Fruit fly (Drosophila melanogaster) whole organism: ENCODE measurements around the gene Indy.

Experiments used
- CG8478 ChIP-seq: fragments of >200 bp; optimal IDR thresholded peaks from 2 replicates; lab custom pipeline; 2018; ENCODE audit warnings: inconsistent platforms
- Dll ChIP-seq: fragments of >200 bp; optimal IDR thresholded peaks from 2 replicates; lab custom pipeline; 2017
- EcR ChIP-seq, 2 experiments: fragments of >200 bp; optimal IDR thresholded peaks; 2 replicates each; lab custom pipeline; 2017; ENCODE audit warnings: missing biosample characterization in 2 of 2, missing genetic modification characterization in 2 of 2, missing genetic modification reagents in 2 of 2
- pan ChIP-seq: fragments of >200 bp; optimal IDR thresholded peaks from 2 replicates; lab custom pipeline; 2017
- psq ChIP-seq: fragments of >200 bp; optimal IDR thresholded peaks from 2 replicates; lab custom pipeline; 2017
- usp ChIP-seq: fragments of >200 bp; optimal IDR thresholded peaks from 2 replicates; lab custom pipeline; 2017; ENCODE audit warnings: missing biosample characterization, missing genetic modification characterization, mixed read lengths

Indy gene

DNA sequence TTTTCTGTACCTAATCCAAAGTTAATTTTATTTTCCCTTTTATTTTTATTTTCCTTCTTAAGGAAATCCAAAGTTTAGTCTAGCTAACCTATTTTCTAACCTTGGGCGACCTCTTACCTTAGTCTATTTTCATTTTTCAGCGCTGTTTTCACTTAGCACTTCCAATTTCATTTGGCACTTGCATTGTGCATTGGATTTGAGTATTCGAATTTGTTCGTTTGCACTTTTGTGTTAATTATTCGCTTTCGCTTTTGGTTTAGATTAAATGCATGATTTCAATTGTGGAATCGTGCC is 22.9 kb downstream of the Indy start:
- no peak for TF ChIP-seq psq (lab: Kevin White, UChicago)
- TF ChIP-seq EcR (GFP tag; optimal IDR thresholded peaks at IDR 0.05; lab: Kevin White, UChicago), result no peak
- no peak for TF ChIP-seq usp (GFP tag; lab: Kevin White, UChicago)
- no peak for TF ChIP-seq Dll
- no peak for TF ChIP-seq pan (lab: Kevin White, UChicago)
- TF ChIP-seq CG8478 (lab: Kevin White, UChicago), result no peak

DNA sequence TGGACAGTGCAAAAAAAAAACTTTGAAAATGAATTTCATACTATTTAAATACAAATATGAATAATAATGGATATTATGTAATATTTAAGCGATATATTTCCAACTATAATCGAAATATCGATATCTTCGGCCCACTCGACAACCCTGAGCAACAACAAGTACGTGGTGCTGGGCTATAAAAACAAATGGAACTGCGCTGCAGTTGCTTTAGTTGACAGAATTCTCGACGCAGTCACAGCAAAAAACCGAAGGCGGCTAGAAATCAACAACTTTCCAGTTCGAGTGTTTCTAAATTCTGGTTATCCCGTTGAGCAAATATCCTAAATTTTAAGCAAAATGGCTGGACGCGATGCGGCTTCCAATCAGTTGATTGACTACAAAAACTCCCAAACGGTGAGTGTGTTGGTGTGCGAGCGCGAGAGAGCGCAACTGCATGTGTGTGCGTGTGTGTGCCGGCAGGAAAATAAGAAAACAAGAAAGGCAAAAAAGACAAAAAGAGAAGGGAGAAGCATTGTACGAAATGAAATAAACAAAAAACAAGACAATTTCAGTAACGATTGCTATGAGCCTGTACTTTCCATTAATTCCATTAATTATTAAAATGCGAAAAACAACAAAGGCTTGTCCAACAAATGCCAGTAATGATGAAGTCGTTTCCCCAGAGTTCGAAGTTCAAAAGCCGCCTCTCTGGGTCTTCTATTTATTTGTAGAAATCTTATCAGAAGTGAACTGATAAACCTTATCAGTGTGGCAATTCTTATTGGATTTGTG is 23.4 kb downstream of the Indy start, which contains the start of gene Cat:
Gene Cat, plus strand, starts transcription at position 155 of the 771 bp plus-strand sequence.
- no peak for TF ChIP-seq EcR (GFP tag; optimal IDR thresholded peaks at IDR 0.05; lab: Kevin White, UChicago)
- TF ChIP-seq psq (lab: Kevin White, UChicago), result no peak
- no peak for TF ChIP-seq usp (GFP tag; lab: Kevin White, UChicago)
- no peak for TF ChIP-seq pan (lab: Kevin White, UChicago)
- no peak for TF ChIP-seq Dll
- no peak for TF ChIP-seq CG8478 (lab: Kevin White, UChicago)

DNA sequence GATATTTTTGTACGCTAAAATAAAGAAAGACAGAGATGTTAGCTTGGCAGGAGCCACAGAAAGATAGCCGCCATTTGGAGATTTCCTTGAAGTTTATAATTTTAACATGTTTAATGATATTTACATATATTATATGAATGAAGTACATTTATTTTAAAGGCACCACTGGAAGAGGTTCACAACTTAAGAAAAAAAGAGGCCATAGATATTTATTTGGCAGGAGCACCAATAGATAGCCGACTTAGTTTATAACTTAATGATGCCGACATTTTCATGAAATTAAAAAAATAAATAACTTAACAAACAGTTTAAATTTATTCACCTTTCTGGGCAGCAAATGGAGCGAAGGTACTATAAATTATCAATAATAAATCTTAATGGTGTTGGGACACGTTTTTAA is 24.0 kb downstream of the Indy start:
- no peak for TF ChIP-seq Dll
- no peak for TF ChIP-seq psq (lab: Kevin White, UChicago)
- TF ChIP-seq pan (lab: Kevin White, UChicago), result no peak
- TF ChIP-seq CG8478 (lab: Kevin White, UChicago), result no peak
- TF ChIP-seq EcR (GFP tag; optimal IDR thresholded peaks at IDR 0.05; lab: Kevin White, UChicago), result no peak
- TF ChIP-seq usp (GFP tag; lab: Kevin White, UChicago), result no peak

DNA sequence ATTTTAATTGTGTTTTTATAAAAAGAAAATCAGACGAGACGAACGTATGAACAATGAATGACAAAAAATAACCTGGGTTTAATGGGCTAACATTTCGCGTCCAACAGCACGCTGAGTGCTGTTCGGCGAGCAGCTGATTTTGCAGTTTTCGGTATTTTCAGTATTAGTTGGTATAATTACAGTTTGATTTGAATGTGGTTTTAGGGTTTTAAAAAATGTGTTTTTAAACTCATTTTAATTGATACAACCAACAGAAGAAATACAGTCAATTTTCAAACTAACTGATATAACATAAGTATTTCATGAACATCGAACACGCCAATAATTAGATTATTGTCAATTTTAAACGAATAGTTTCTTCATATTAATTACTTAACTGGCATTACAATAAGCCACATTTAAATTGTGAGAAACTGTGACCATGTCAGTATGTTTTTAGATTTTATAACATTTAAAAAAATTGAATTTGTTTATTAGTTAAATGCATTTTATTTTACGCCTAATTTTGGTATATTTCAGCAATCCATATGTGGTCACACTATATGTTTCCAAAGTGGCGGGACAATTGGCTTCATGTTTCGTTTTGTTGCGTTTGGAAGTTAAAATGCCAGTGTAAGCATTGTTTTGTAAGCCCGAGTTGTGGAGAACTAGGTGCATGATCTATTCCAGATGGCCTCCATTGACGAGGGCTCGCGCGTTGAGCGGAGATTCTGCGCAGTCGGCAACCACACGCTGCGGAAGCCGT is 25.3 kb downstream of the Indy start, which contains the start of the genes CG14073 and HipHop:
Gene CG14073, minus strand, starts transcription at position 38 of the 745 bp plus-strand sequence.
Gene HipHop, plus strand, starts transcription at position 534 of the 745 bp plus-strand sequence.
- TF ChIP-seq usp (GFP tag; lab: Kevin White, UChicago) (no peak), pan (lab: Kevin White, UChicago) (no peak), EcR (GFP tag; optimal IDR thresholded peaks at IDR 0.05; lab: Kevin White, UChicago) (no peak), psq (lab: Kevin White, UChicago) (no peak), Dll (no peak), CG8478 (lab: Kevin White, UChicago) (no peak)

DNA sequence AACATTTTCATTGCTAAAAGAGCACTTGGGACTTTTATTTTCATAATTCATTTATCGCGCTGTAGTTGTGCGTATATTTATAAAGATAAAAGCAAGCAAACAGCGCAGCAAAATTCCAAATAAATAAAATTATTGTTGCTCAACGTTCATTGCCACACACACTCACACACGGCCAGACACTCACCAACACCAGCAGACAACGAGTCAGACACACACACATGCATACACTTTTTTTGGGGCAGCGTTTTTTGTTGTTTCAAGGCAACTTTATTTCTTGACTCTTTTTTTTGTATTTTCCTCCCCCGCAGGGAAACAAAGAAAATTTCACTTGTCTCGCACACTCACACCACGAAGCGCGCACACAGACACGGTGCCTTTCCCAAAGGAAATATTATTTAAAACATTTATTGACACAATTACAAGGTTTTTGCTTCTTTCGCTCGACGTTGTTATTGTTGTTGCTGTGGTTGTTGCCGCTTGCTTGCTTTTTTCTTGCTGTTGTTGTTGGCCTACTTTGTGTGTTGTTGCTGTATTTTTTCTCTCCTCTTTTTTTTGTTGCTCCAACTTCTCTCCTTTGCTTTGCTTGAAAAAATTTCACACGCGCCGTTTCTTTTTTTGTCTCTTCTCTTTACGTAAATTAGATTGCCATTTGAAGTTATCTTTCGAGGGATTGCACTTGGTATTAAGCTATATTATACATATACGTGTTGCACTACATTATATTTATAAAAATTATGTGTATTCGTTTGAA is 26.0 kb downstream of the Indy start:
- no peak for TF ChIP-seq usp (GFP tag; lab: Kevin White, UChicago)
- TF ChIP-seq EcR (GFP tag; optimal IDR thresholded peaks at IDR 0.05; lab: Kevin White, UChicago), result peak in 1 of 2 experiments; percentile 6
- no peak for TF ChIP-seq psq (lab: Kevin White, UChicago)
- TF ChIP-seq Dll, result no peak

DNA sequence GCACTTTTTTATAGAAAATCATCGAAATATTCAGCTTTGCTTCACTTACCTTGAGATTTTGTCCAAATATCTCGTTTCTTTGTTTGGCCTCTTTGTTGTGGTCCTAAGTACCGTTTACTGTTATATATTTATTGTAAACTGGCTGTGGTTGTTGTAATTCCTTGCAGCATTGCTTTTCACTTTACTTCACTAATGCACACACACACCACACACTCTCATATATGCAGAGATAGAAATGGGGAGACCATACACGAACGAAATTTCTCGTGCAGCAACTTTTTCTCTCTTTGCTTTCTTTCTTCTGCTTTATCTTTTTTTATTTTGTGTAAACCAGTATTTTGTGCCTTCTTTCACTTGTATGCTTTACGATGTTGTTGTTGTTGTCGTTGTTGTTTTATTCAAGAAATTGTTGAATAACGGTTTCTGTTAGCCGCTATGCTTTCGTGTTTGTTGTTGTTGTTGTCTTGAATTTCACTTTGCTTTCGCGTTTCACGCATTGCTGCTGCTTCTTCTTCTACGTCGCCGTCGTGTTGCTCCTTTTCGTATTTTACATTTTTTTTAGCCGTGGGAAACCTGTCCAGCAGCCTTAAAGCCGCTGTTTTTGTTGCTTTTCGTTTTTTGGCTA is 26.7 kb downstream of the Indy start:
- TF ChIP-seq psq (lab: Kevin White, UChicago) (no peak), CG8478 (lab: Kevin White, UChicago) (no peak), pan (lab: Kevin White, UChicago) (no peak), Dll (no peak), usp (GFP tag; lab: Kevin White, UChicago) (no peak), EcR (GFP tag; optimal IDR thresholded peaks at IDR 0.05; lab: Kevin White, UChicago) (no peak)

- TF ChIP-seq pan (lab: Kevin White, UChicago) (no peak), EcR (GFP tag; optimal IDR thresholded peaks at IDR 0.05; lab: Kevin White, UChicago) (no peak), usp (GFP tag; lab: Kevin White, UChicago) (no peak)
Measured at dm6 chr3L:18817264-18817894, 28.7 kb downstream of the Indy start.

- TF ChIP-seq EcR (GFP tag; optimal IDR thresholded peaks at IDR 0.05; lab: Kevin White, UChicago) (no peak), CG8478 (lab: Kevin White, UChicago) (no peak), psq (lab: Kevin White, UChicago) (no peak), pan (lab: Kevin White, UChicago) (no peak), Dll (no peak), usp (GFP tag; lab: Kevin White, UChicago) (no peak)
Measured at dm6 chr3L:18816719-18817118, 29.3 kb downstream of the Indy start.

dm6 chr3L:18816176-18816575 is 29.9 kb downstream of the Indy start:
- no peak for TF ChIP-seq CG8478 (lab: Kevin White, UChicago)
- TF ChIP-seq Dll, result no peak
- TF ChIP-seq usp (GFP tag; lab: Kevin White, UChicago), result no peak
- no peak for TF ChIP-seq psq (lab: Kevin White, UChicago)
- TF ChIP-seq EcR (GFP tag; optimal IDR thresholded peaks at IDR 0.05; lab: Kevin White, UChicago), result no peak
- no peak for TF ChIP-seq pan (lab: Kevin White, UChicago)

DNA sequence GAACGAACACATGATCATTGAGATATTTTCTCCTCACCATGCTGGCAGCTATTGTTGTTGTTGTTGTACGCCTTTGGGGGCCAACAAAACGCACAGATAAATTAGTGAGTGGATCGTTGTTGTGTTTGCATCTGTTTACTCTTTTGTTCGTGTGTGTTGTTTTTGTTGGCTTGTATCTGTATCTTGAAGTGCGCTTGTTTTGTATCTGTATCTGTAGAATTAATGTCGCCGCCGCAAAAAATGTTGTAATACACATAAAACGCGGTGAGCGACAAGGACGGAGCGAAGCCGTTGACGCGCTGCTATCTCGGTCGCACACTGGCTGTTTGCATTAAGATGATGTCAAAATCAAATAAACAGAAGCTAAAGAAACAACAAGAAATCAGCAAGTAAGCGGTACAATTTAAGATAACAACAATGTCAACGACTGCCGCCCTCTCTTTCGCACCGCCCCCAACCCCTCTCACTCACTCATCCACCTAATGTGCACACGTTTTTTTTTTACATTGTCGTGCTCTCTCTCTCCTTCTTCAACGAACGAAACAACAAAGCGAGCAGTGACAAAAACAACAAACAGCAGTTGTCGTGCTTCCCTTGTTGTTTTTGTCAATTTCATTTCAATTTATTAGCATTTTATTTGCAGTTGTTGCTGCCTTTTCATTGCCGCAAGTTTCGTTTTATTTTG is 32.0 kb downstream of the Indy start:
- TF ChIP-seq CG8478 (lab: Kevin White, UChicago) (peak; percentile 84), Dll (no peak), usp (GFP tag; lab: Kevin White, UChicago) (no peak), EcR (GFP tag; optimal IDR thresholded peaks at IDR 0.05; lab: Kevin White, UChicago) (peak; percentile 68 to 77), psq (lab: Kevin White, UChicago) (no peak), pan (lab: Kevin White, UChicago) (peak; percentile 56)
